ENCODE assay signal across 4 worm cellular contexts in genomic region chrIV:6083550-6084041, ce11.
TF ChIP-seq lines count a peak whose summit lies in the region.

Gene ugt-20 (minus strand): TSS chrIV:6083600.

TF ChIP-seq in whole organism, L1 larva, 84 proteins besides CTCF, POLR2A, EP300 and RAD21 (continued from another document and continues in another):
- TF ChIP-seq dsc-1 (tag; optimal IDR thresholded peaks at IDR 0.05; lab: Kevin White, UChicago) (no peak), rnt-1 (tag; optimal IDR thresholded peaks at IDR 0.05; lab: Kevin White, UChicago) (no peak), mef-2 (tag; optimal IDR thresholded peaks at IDR 0.05; lab: Kevin White, UChicago) (no peak), egl-27 (tag; optimal IDR thresholded peaks at IDR 0.05; lab: Kevin White, UChicago) (no peak), hpl-2 (GFP tag; optimal IDR thresholded peaks at IDR 0.05; lab: Kevin White, UChicago) (no peak), unc-30 (tag; optimal IDR thresholded peaks at IDR 0.05; lab: Kevin White, UChicago) (no peak), unc-130 (tag; optimal IDR thresholded peaks at IDR 0.05; lab: Kevin White, UChicago) (no peak), elt-2 (tag; optimal IDR thresholded peaks at IDR 0.05; lab: Kevin White, UChicago) (peak; percentile 87), C34B4.2 (tag; optimal IDR thresholded peaks at IDR 0.05; lab: Kevin White, UChicago) (no peak), fos-1 (tag; optimal IDR thresholded peaks at IDR 0.05; lab: Kevin White, UChicago) (peak; percentile 24), nhr-85 (tag; lab: Kevin White, UChicago) (peak; percentile 85), efl-1 (optimal IDR thresholded peaks at IDR 0.05; lab: Kevin White, UChicago) (peak; percentile 8 to 24), efl-1 (GFP tag; optimal IDR thresholded peaks at IDR 0.05 in 1 of 2; lab: Kevin White, UChicago) (peak in 1 of 2 experiments; percentile 94), sox-4 (tag; optimal IDR thresholded peaks at IDR 0.05; lab: Kevin White, UChicago) (no peak), nhr-237 (tag; optimal IDR thresholded peaks at IDR 0.05; lab: Kevin White, UChicago) (no peak), C04F5.9 (tag; optimal IDR thresholded peaks at IDR 0.05; lab: Kevin White, UChicago) (no peak), mdl-1 (tag; optimal IDR thresholded peaks at IDR 0.05; lab: Kevin White, UChicago) (peak in 1 of 2 experiments; percentile 50), ztf-11 (tag; optimal IDR thresholded peaks at IDR 0.05; lab: Kevin White, UChicago) (no peak), nhr-84 (tag; optimal IDR thresholded peaks at IDR 0.05; lab: Kevin White, UChicago) (no peak), nhr-71 (tag; optimal IDR thresholded peaks at IDR 0.05; lab: Kevin White, UChicago) (peak; percentile 72), jun-1 (tag; optimal IDR thresholded peaks at IDR 0.05; lab: Kevin White, UChicago) (peak; percentile 12), fkh-4 (tag; optimal IDR thresholded peaks at IDR 0.05; lab: Kevin White, UChicago; ENCODE audit: borderline replicate concordance) (no peak), nhr-11 (tag; optimal IDR thresholded peaks at IDR 0.05; lab: Kevin White, UChicago) (no peak), alr-1 (tag; optimal IDR thresholded peaks at IDR 0.05; lab: Kevin White, UChicago; ENCODE audit: borderline replicate concordance) (no peak), Y116A8C.19 (tag; optimal IDR thresholded peaks at IDR 0.05; lab: Kevin White, UChicago; ENCODE audit: borderline replicate concordance) (no peak), pag-3 (tag; optimal IDR thresholded peaks at IDR 0.05; lab: Kevin White, UChicago; ENCODE audit: borderline replicate concordance, insufficient read depth) (no peak), ceh-63 (GFP tag; optimal IDR thresholded peaks at IDR 0.05; lab: Kevin White, UChicago) (no peak), unc-62 (GFP tag; optimal IDR thresholded peaks at IDR 0.05; lab: Kevin White, UChicago) (no peak), sptf-1 (tag; optimal IDR thresholded peaks at IDR 0.05; lab: Kevin White, UChicago) (no peak), hlh-17 (GFP tag; optimal IDR thresholded peaks at IDR 0.05; lab: Kevin White, UChicago; ENCODE audit: borderline replicate concordance) (no peak), skn-1 (tag; optimal IDR thresholded peaks at IDR 0.05; lab: Kevin White, UChicago) (peak; percentile 42), vab-15 (tag; optimal IDR thresholded peaks at IDR 0.05; lab: Kevin White, UChicago) (no peak), egl-13 (tag; optimal IDR thresholded peaks at IDR 0.05; lab: Kevin White, UChicago) (no peak)

TF ChIP-seq in whole organism, L2 larva, 48 proteins besides CTCF, POLR2A, EP300 and RAD21 (continued from another document):
- peak; percentile 84 for TF ChIP-seq fos-1 (tag; optimal IDR thresholded peaks at IDR 0.05; lab: Kevin White, UChicago)
- no peak for TF ChIP-seq elt-3 (tag; optimal IDR thresholded peaks at IDR 0.05; lab: Kevin White, UChicago)
- peak; percentile 93 for TF ChIP-seq sma-9 (GFP tag; optimal IDR thresholded peaks at IDR 0.05; lab: Kevin White, UChicago)
- TF ChIP-seq sma-9 (tag; optimal IDR thresholded peaks at IDR 0.05; lab: Kevin White, UChicago): no peak
- TF ChIP-seq nhr-25 (tag; optimal IDR thresholded peaks at IDR 0.05; lab: Kevin White, UChicago): peak; percentile 6
- TF ChIP-seq R02D3.7 (tag; optimal IDR thresholded peaks at IDR 0.05; lab: Kevin White, UChicago): no peak
- no peak for TF ChIP-seq nhr-237 (tag; optimal IDR thresholded peaks at IDR 0.05; lab: Kevin White, UChicago)
TF ChIP-seq in whole organism, L2 larva: peak in this region for 10.

TF ChIP-seq in whole organism, L3 larva, 47 proteins besides CTCF, POLR2A, EP300 and RAD21 (continued from another document):
- TF ChIP-seq daf-12 (tag; optimal IDR thresholded peaks at IDR 0.05; lab: Kevin White, UChicago): no peak
- TF ChIP-seq fos-1 (tag; optimal IDR thresholded peaks at IDR 0.05; lab: Kevin White, UChicago): peak; percentile 20
- peak; percentile 98 for TF ChIP-seq pqm-1 (tag; optimal IDR thresholded peaks at IDR 0.05; lab: Kevin White, UChicago)
- TF ChIP-seq pha-4 (tag; optimal IDR thresholded peaks at IDR 0.05; lab: Kevin White, UChicago): peak; percentile 95
- TF ChIP-seq skn-1 (tag; optimal IDR thresholded peaks at IDR 0.05; lab: Kevin White, UChicago): no peak
- TF ChIP-seq nhr-76 (tag; optimal IDR thresholded peaks at IDR 0.05; lab: Kevin White, UChicago): no peak
- TF ChIP-seq unc-39 (tag; optimal IDR thresholded peaks at IDR 0.05; lab: Kevin White, UChicago): no peak
- no peak for TF ChIP-seq lin-15B (tag; optimal IDR thresholded peaks at IDR 0.05; lab: Kevin White, UChicago)
- no peak for TF ChIP-seq R02D3.7 (tag; optimal IDR thresholded peaks at IDR 0.05; lab: Kevin White, UChicago)
- TF ChIP-seq jun-1 (tag; optimal IDR thresholded peaks at IDR 0.05; lab: Kevin White, UChicago): peak; percentile 91
- TF ChIP-seq ama-1 (optimal IDR thresholded peaks at IDR 0.05; lab: Kevin White, UChicago): no peak
- no peak for TF ChIP-seq unc-62 (GFP tag; optimal IDR thresholded peaks at IDR 0.05; lab: Kevin White, UChicago)
- TF ChIP-seq nhr-25 (tag; optimal IDR thresholded peaks at IDR 0.05; lab: Kevin White, UChicago): peak; percentile 4
- no peak for TF ChIP-seq nhr-11 (tag; optimal IDR thresholded peaks at IDR 0.05; lab: Kevin White, UChicago)
- TF ChIP-seq tbx-2 (tag; optimal IDR thresholded peaks at IDR 0.05; lab: Kevin White, UChicago): no peak
- TF ChIP-seq nfya-1 (tag; optimal IDR thresholded peaks at IDR 0.05; lab: Kevin White, UChicago; ENCODE audit: insufficient read depth): no peak

TF ChIP-seq in whole organism, L4 larva, 104 proteins besides CTCF, POLR2A, EP300 and RAD21 (continued from another document and continues in another):
- no peak for TF ChIP-seq F44E2.7 (GFP tag; IDR thresholded peaks at IDR 0.05; lab: Robert Waterston, UW)
- no peak for TF ChIP-seq zip-2 (tag; optimal IDR thresholded peaks at IDR 0.05; lab: Kevin White, UChicago)
- peak; percentile 98 for TF ChIP-seq nhr-28 (tag; optimal IDR thresholded peaks at IDR 0.05; lab: Kevin White, UChicago)
- no peak for TF ChIP-seq rbr-2 (tag; optimal IDR thresholded peaks at IDR 0.05; lab: Kevin White, UChicago)
- TF ChIP-seq F49E8.2 (tag; optimal IDR thresholded peaks at IDR 0.05; lab: Kevin White, UChicago; ENCODE audit: borderline replicate concordance): no peak
- TF ChIP-seq T20F7.1 (GFP tag; optimal IDR thresholded peaks at IDR 0.05; lab: Kevin White, UChicago): peak; percentile 49
- TF ChIP-seq nhr-42 (GFP tag; IDR thresholded peaks at IDR 0.05; lab: Robert Waterston, UW): no peak
- peak in 1 of 2 experiments; percentile 77 for TF ChIP-seq mdl-1 (tag; optimal IDR thresholded peaks at IDR 0.05; lab: Kevin White, UChicago)
- no peak for TF ChIP-seq Y48G9A.11 (GFP tag; IDR thresholded peaks at IDR 0.05; lab: Robert Waterston, UW)
- TF ChIP-seq zfp-3 (GFP tag; conservative IDR thresholded peaks at IDR 0.05; lab: Robert Waterston, UW): no peak
- no peak for TF ChIP-seq lin-29 (GFP tag; IDR thresholded peaks at IDR 0.05; lab: Robert Waterston, UW)
- TF ChIP-seq nhr-76 (tag; optimal IDR thresholded peaks at IDR 0.05; lab: Kevin White, UChicago): no peak
- TF ChIP-seq nhr-237 (tag; optimal IDR thresholded peaks at IDR 0.05; lab: Kevin White, UChicago): no peak
- TF ChIP-seq daf-12 (tag; optimal IDR thresholded peaks at IDR 0.05; lab: Kevin White, UChicago): no peak
- TF ChIP-seq fos-1 (tag; optimal IDR thresholded peaks at IDR 0.05; lab: Kevin White, UChicago): no peak
- TF ChIP-seq dpl-1 (GFP tag; optimal IDR thresholded peaks at IDR 0.05; lab: Kevin White, UChicago): no peak
- no peak for TF ChIP-seq egl-43 (GFP tag; IDR thresholded peaks at IDR 0.05; lab: Robert Waterston, UW)
- no peak for TF ChIP-seq tag-97 (GFP tag; IDR thresholded peaks at IDR 0.05; lab: Robert Waterston, UW)
- TF ChIP-seq zag-1 (tag; optimal IDR thresholded peaks at IDR 0.05; lab: Kevin White, UChicago): no peak
- peak; percentile 72 for TF ChIP-seq nhr-6 (tag; optimal IDR thresholded peaks at IDR 0.05; lab: Kevin White, UChicago)
- no peak for TF ChIP-seq daf-8 (GFP tag; IDR thresholded peaks at IDR 0.05; lab: Robert Waterston, UW)
- no peak for TF ChIP-seq zip-11 (GFP tag; IDR thresholded peaks at IDR 0.05; lab: Robert Waterston, UW)
- TF ChIP-seq aha-1 (tag; lab: Kevin White, UChicago): no peak
- TF ChIP-seq ces-1 (GFP tag; optimal IDR thresholded peaks at IDR 0.05; lab: Kevin White, UChicago): no peak
- TF ChIP-seq lin-38 (GFP tag; IDR thresholded peaks at IDR 0.05; lab: Robert Waterston, UW): no peak
- no peak for TF ChIP-seq duxl-1 (tag; optimal IDR thresholded peaks at IDR 0.05; lab: Kevin White, UChicago; ENCODE audit: poor library complexity)
- no peak for TF ChIP-seq dmd-8 (GFP tag; IDR thresholded peaks at IDR 0.05; lab: Robert Waterston, UW)
- no peak for TF ChIP-seq lin-15B (tag; optimal IDR thresholded peaks at IDR 0.05; lab: Kevin White, UChicago)
- TF ChIP-seq nhr-48 (tag; optimal IDR thresholded peaks at IDR 0.05; lab: Kevin White, UChicago): peak; percentile 88
- peak; percentile 86 for TF ChIP-seq pqm-1 (tag; optimal IDR thresholded peaks at IDR 0.05; lab: Kevin White, UChicago)
- peak; percentile 80 for TF ChIP-seq nhr-10 (tag; optimal IDR thresholded peaks at IDR 0.05; lab: Kevin White, UChicago)
- no peak for TF ChIP-seq nhr-41 (GFP tag; IDR thresholded peaks at IDR 0.05; lab: Robert Waterston, UW)
- no peak for TF ChIP-seq ama-1 (optimal IDR thresholded peaks at IDR 0.05; lab: Kevin White, UChicago)
- no peak for TF ChIP-seq ceh-20 (GFP tag; IDR thresholded peaks at IDR 0.05; lab: Robert Waterston, UW)
- no peak for TF ChIP-seq F37D6.2 (tag; optimal IDR thresholded peaks at IDR 0.05; lab: Kevin White, UChicago)
- TF ChIP-seq ztf-11 (tag; optimal IDR thresholded peaks at IDR 0.05; lab: Kevin White, UChicago): no peak
- TF ChIP-seq R02D3.7 (tag; optimal IDR thresholded peaks at IDR 0.05; lab: Kevin White, UChicago): no peak
- TF ChIP-seq php-3 (GFP tag; IDR thresholded peaks at IDR 0.05; lab: Robert Waterston, UW): no peak
- no peak for TF ChIP-seq fkh-10 (GFP tag; optimal IDR thresholded peaks at IDR 0.05; lab: Kevin White, UChicago)
- TF ChIP-seq vab-7 (GFP tag; IDR thresholded peaks at IDR 0.05; lab: Robert Waterston, UW): no peak
- no peak for TF ChIP-seq snpc-1.2 (GFP tag; IDR thresholded peaks at IDR 0.05; lab: Robert Waterston, UW)
- no peak for TF ChIP-seq hif-1 (tag; optimal IDR thresholded peaks at IDR 0.05; lab: Kevin White, UChicago)
- no peak for TF ChIP-seq lim-7 (GFP tag; IDR thresholded peaks at IDR 0.05; lab: Robert Waterston, UW)
- no peak for TF ChIP-seq daf-19 (GFP tag; conservative IDR thresholded peaks at IDR 0.05; lab: Robert Waterston, UW)
- no peak for TF ChIP-seq mes-2 (tag; optimal IDR thresholded peaks at IDR 0.05; lab: Kevin White, UChicago; ENCODE audit: poor library complexity, severe bottlenecking)
- no peak for TF ChIP-seq arid-1 (GFP tag; conservative IDR thresholded peaks at IDR 0.05; lab: Robert Waterston, UW)
- no peak for TF ChIP-seq mxl-2 (GFP tag; conservative IDR thresholded peaks at IDR 0.05; lab: Robert Waterston, UW)
- peak; percentile 60 for TF ChIP-seq mxl-3 (GFP tag; optimal IDR thresholded peaks at IDR 0.05; lab: Kevin White, UChicago)
- TF ChIP-seq spr-3 (GFP tag; optimal IDR thresholded peaks at IDR 0.05; lab: Kevin White, UChicago): no peak
- no peak for TF ChIP-seq snpc-4 (tag; optimal IDR thresholded peaks at IDR 0.05; lab: Kevin White, UChicago)
- peak; percentile 62 for TF ChIP-seq hlh-30 (tag; optimal IDR thresholded peaks at IDR 0.05; lab: Kevin White, UChicago; ENCODE audit: insufficient read depth)
- TF ChIP-seq ceh-82 (tag; optimal IDR thresholded peaks at IDR 0.05; lab: Kevin White, UChicago): no peak
- no peak for TF ChIP-seq unc-62 (GFP tag; optimal IDR thresholded peaks at IDR 0.05 in 1 of 2; lab: Kevin White, UChicago)
- no peak for TF ChIP-seq unc-62 (tag; optimal IDR thresholded peaks at IDR 0.05; lab: Kevin White, UChicago)
- no peak for TF ChIP-seq nhr-11 (tag; optimal IDR thresholded peaks at IDR 0.05; lab: Kevin White, UChicago)
- peak; percentile 94 for TF ChIP-seq nhr-102 (tag; optimal IDR thresholded peaks at IDR 0.05; lab: Kevin White, UChicago)
- TF ChIP-seq nhr-77 (tag; optimal IDR thresholded peaks at IDR 0.05; lab: Kevin White, UChicago): peak; percentile 93
- TF ChIP-seq D1046.2 (GFP tag; IDR thresholded peaks at IDR 0.05; lab: Robert Waterston, UW): no peak
- TF ChIP-seq cey-2 (tag; optimal IDR thresholded peaks at IDR 0.05; lab: Kevin White, UChicago; ENCODE audit: borderline replicate concordance, insufficient read depth): no peak
- TF ChIP-seq jun-1 (tag; optimal IDR thresholded peaks at IDR 0.05; lab: Kevin White, UChicago): peak; percentile 48
- TF ChIP-seq lin-1 (GFP tag; IDR thresholded peaks at IDR 0.05; lab: Robert Waterston, UW): no peak
- TF ChIP-seq lin-39 (tag; optimal IDR thresholded peaks at IDR 0.05; lab: Kevin White, UChicago): no peak
- TF ChIP-seq Y75B8A.6 (GFP tag; IDR thresholded peaks at IDR 0.05; lab: Robert Waterston, UW): no peak
- no peak for TF ChIP-seq nhr-111 (GFP tag; optimal IDR thresholded peaks at IDR 0.05; lab: Kevin White, UChicago)
- TF ChIP-seq dmd-6 (GFP tag; IDR thresholded peaks at IDR 0.05; lab: Robert Waterston, UW): peak; percentile 98
- no peak for TF ChIP-seq ceh-62 (tag; optimal IDR thresholded peaks at IDR 0.05; lab: Kevin White, UChicago)
- no peak for TF ChIP-seq ceh-32 (tag; optimal IDR thresholded peaks at IDR 0.05; lab: Kevin White, UChicago; ENCODE audit: poor library complexity)
- TF ChIP-seq spr-1 (tag; optimal IDR thresholded peaks at IDR 0.05; lab: Kevin White, UChicago): no peak
- no peak for TF ChIP-seq lir-3 (tag; optimal IDR thresholded peaks at IDR 0.05; lab: Kevin White, UChicago)
- TF ChIP-seq F10B5.3 (tag; optimal IDR thresholded peaks at IDR 0.05; lab: Kevin White, UChicago): no peak
- TF ChIP-seq saeg-2 (GFP tag; IDR thresholded peaks at IDR 0.05; lab: Robert Waterston, UW): no peak
- TF ChIP-seq hmg-1.1 (GFP tag; IDR thresholded peaks at IDR 0.05; lab: Robert Waterston, UW): no peak
- TF ChIP-seq Y5F2A.4 (GFP tag; optimal IDR thresholded peaks at IDR 0.05; lab: Kevin White, UChicago): no peak
- TF ChIP-seq hlh-11 (tag; optimal IDR thresholded peaks at IDR 0.05; lab: Kevin White, UChicago): peak; percentile 93
- no peak for TF ChIP-seq set-16 (GFP tag; IDR thresholded peaks at IDR 0.05; lab: Robert Waterston, UW)
- no peak for TF ChIP-seq sdz-12 (GFP tag; optimal IDR thresholded peaks at IDR 0.05; lab: Kevin White, UChicago)
- no peak for TF ChIP-seq egl-27 (tag; optimal IDR thresholded peaks at IDR 0.05; lab: Kevin White, UChicago)
- TF ChIP-seq F26F4.8 (GFP tag; conservative IDR thresholded peaks at IDR 0.05; lab: Robert Waterston, UW): no peak
- TF ChIP-seq ztf-7 (tag; optimal IDR thresholded peaks at IDR 0.05; lab: Kevin White, UChicago): no peak
- TF ChIP-seq dve-1 (tag; optimal IDR thresholded peaks at IDR 0.05; lab: Kevin White, UChicago; ENCODE audit: insufficient read depth): peak; percentile 98
- no peak for TF ChIP-seq dmd-9 (GFP tag; IDR thresholded peaks at IDR 0.05; lab: Robert Waterston, UW)
- TF ChIP-seq nhr-25 (tag; optimal IDR thresholded peaks at IDR 0.05; lab: Kevin White, UChicago; ENCODE audit: borderline replicate concordance, insufficient read depth): no peak
- TF ChIP-seq madf-9 (GFP tag; conservative IDR thresholded peaks at IDR 0.05; lab: Robert Waterston, UW): no peak
- TF ChIP-seq mdt-29 (GFP tag; IDR thresholded peaks at IDR 0.05; lab: Robert Waterston, UW): no peak
- TF ChIP-seq unc-39 (tag; optimal IDR thresholded peaks at IDR 0.05; lab: Kevin White, UChicago): no peak
- TF ChIP-seq ZK337.2 (GFP tag; IDR thresholded peaks at IDR 0.05; lab: Robert Waterston, UW): no peak
- TF ChIP-seq unc-130 (GFP tag; optimal IDR thresholded peaks at IDR 0.05; lab: Kevin White, UChicago): no peak
- no peak for TF ChIP-seq zfp-2 (tag; optimal IDR thresholded peaks at IDR 0.05; lab: Kevin White, UChicago)
